Fruit fly (Drosophila melanogaster) whole organism, embryonic: ENCODE data around the gene CG5968.

ENCODE experiments used
- Abd-B ChIP-seq: fragments of 200-800 bp; sonication (Bioruptor generic); optimal IDR thresholded peaks from 2 replicates; lab custom pipeline; 2018; ENCODE audit warnings: missing biosample characterization, mild to moderate bottlenecking, missing genetic modification characterization, moderate library complexity
- Atf-2 ChIP-seq: fragments of 200-800 bp; sonication (Bioruptor generic); optimal IDR thresholded peaks from 2 replicates; lab custom pipeline; 2016; ENCODE audit warnings: missing biosample characterization, missing genetic modification characterization
- CG11456 ChIP-seq: fragments of 200-800 bp; sonication (Bioruptor generic); IDR thresholded peaks from 3 replicates; pipeline ENCODE4 v1.3.6; 2022; ENCODE audit warnings: missing biosample characterization, missing genetic modification characterization
- CG11695 ChIP-seq: fragments of 200-800 bp; sonication (Bioruptor generic); IDR thresholded peaks from 3 replicates; pipeline ENCODE4 v1.3.6; 2022; ENCODE audit warnings: missing biosample characterization, missing genetic modification characterization
- CG12071 ChIP-seq: fragments of 200-800 bp; sonication (Bioruptor generic); optimal IDR thresholded peaks from 3 replicates; lab custom pipeline; 2018; ENCODE audit warnings: missing biosample characterization, mild to moderate bottlenecking, missing genetic modification characterization
- CG1792 ChIP-seq: fragments of 200-800 bp; sonication (Bioruptor generic); optimal IDR thresholded peaks from 2 replicates; lab custom pipeline; 2016; ENCODE audit warnings: missing biosample characterization, missing genetic modification characterization
- CG3281 ChIP-seq: fragments of 200-800 bp; sonication (Bioruptor generic); optimal IDR thresholded peaks from 3 replicates; lab custom pipeline; 2017; ENCODE audit warnings: missing biosample characterization, mild to moderate bottlenecking, missing genetic modification characterization
- CG34224 ChIP-seq: fragments of 200-800 bp; sonication (Bioruptor generic); IDR thresholded peaks from 3 replicates; pipeline ENCODE4 v1.3.6; 2022; ENCODE audit warnings: missing biosample characterization, missing genetic modification characterization; ENCODE audit not compliant: partially characterized antibody
- CG4854 ChIP-seq: fragments of 200-800 bp; sonication (Bioruptor generic); optimal IDR thresholded peaks from 2 replicates; lab custom pipeline; 2016; ENCODE audit warnings: missing biosample characterization, missing genetic modification characterization, inconsistent platforms
- CG6683 ChIP-seq: fragments of 200-800 bp; sonication (Bioruptor generic); optimal IDR thresholded peaks from 2 replicates; lab custom pipeline; 2017; ENCODE audit warnings: missing biosample characterization, mild to moderate bottlenecking, missing genetic modification characterization, missing genetic modification reagents
- CG6813 ChIP-seq: fragments of 200-800 bp; sonication (Bioruptor generic); optimal IDR thresholded peaks from 2 replicates; lab custom pipeline; 2017; ENCODE audit warnings: missing biosample characterization, missing genetic modification characterization, mild to moderate bottlenecking, moderate library complexity, missing genetic modification reagents
- CG7928 ChIP-seq: fragments of 200-800 bp; sonication (Bioruptor generic); optimal IDR thresholded peaks from 2 replicates; lab custom pipeline; 2017; ENCODE audit warnings: missing biosample characterization, mild to moderate bottlenecking, missing genetic modification characterization
- CG8765 ChIP-seq: fragments of 200-800 bp; sonication (Bioruptor generic); IDR thresholded peaks from 2 replicates; pipeline ENCODE4 v1.3.6; 2022; ENCODE audit warnings: missing biosample characterization, missing genetic modification characterization
- CG9215 ChIP-seq: fragments of 200-800 bp; sonication (Bioruptor generic); IDR thresholded peaks from 2 replicates; pipeline ENCODE4 v1.3.6; 2022; ENCODE audit warnings: missing biosample characterization, missing genetic modification characterization
- CG9727 ChIP-seq: fragments of 200-800 bp; sonication (Bioruptor generic); optimal IDR thresholded peaks from 3 replicates; lab custom pipeline; 2017; ENCODE audit warnings: missing biosample characterization, mild to moderate bottlenecking, missing genetic modification characterization
- CG9932 ChIP-seq: fragments of 200-800 bp; sonication (Bioruptor generic); IDR thresholded peaks from 2 replicates; pipeline ENCODE4 v1.3.6; 2022; ENCODE audit warnings: missing biosample characterization, missing genetic modification characterization
- Chrac-16 ChIP-seq: fragments of 200-800 bp; sonication (Bioruptor generic); optimal IDR thresholded peaks from 3 replicates; lab custom pipeline; 2016; ENCODE audit warnings: missing biosample characterization, missing genetic modification characterization
- Dfd ChIP-seq, 2 experiments: fragments of >200 bp; optimal IDR thresholded peaks; 2 replicates each; lab custom pipeline; 2017; ENCODE audit warnings: missing biosample characterization in 2 of 2, missing genetic modification characterization in 2 of 2
- Gug ChIP-seq: fragments of 200-800 bp; sonication (Bioruptor generic); IDR thresholded peaks from 4 replicates; pipeline ENCODE4 v1.3.6; 2022; ENCODE audit warnings: missing biosample characterization, missing genetic modification characterization
- Hmx ChIP-seq: fragments of 200-800 bp; sonication (Bioruptor generic); optimal IDR thresholded peaks from 2 replicates; lab custom pipeline; 2016; ENCODE audit warnings: missing biosample characterization, missing genetic modification characterization
- Max ChIP-seq: fragments of 200-800 bp; sonication (Bioruptor generic); optimal IDR thresholded peaks from 2 replicates; lab custom pipeline; 2016; ENCODE audit warnings: missing biosample characterization, mild to moderate bottlenecking, missing genetic modification characterization
- Neu2 ChIP-seq: fragments of 200-800 bp; sonication (Bioruptor generic); optimal IDR thresholded peaks from 3 replicates; lab custom pipeline; 2016; ENCODE audit warnings: missing biosample characterization, missing genetic modification characterization, borderline replicate concordance
- Oaz ChIP-seq: fragments of 200-800 bp; sonication (Bioruptor generic); IDR thresholded peaks from 2 replicates; pipeline ENCODE4 v1.3.6; 2022; ENCODE audit warnings: missing biosample characterization, missing genetic modification characterization
- Sin3A ChIP-seq: fragments of >200 bp; optimal IDR thresholded peaks from 2 replicates; lab custom pipeline; 2018
- Six4 ChIP-seq: fragments of 200-800 bp; sonication (Bioruptor generic); optimal IDR thresholded peaks from 2 replicates; lab custom pipeline; 2016; ENCODE audit warnings: missing biosample characterization, missing genetic modification characterization
- TFAM ChIP-seq: fragments of 200-800 bp; sonication (Bioruptor generic); optimal IDR thresholded peaks from 2 replicates; lab custom pipeline; 2017; ENCODE audit warnings: missing biosample characterization, missing genetic modification characterization, inconsistent platforms
- al ChIP-seq: fragments of 200-800 bp; sonication (Bioruptor generic); IDR thresholded peaks from 2 replicates; pipeline ENCODE4 v1.3.6; 2022; ENCODE audit warnings: missing biosample characterization, missing genetic modification characterization
- br ChIP-seq: fragments of >200 bp; optimal IDR thresholded peaks from 2 replicates; lab custom pipeline; 2017
- cato ChIP-seq: fragments of 200-800 bp; sonication (Bioruptor generic); optimal IDR thresholded peaks from 2 replicates; lab custom pipeline; 2016; ENCODE audit warnings: missing biosample characterization, missing genetic modification characterization, borderline replicate concordance
- corto ChIP-seq: fragments of 200-800 bp; sonication (Bioruptor generic); optimal IDR thresholded peaks from 2 replicates; lab custom pipeline; 2016; ENCODE audit warnings: missing biosample characterization, mild to moderate bottlenecking, missing genetic modification characterization, moderate library complexity
- dan ChIP-seq: fragments of 200-800 bp; sonication (Bioruptor generic); IDR thresholded peaks from 2 replicates; pipeline ENCODE4 v1.3.6; 2022; ENCODE audit warnings: missing biosample characterization, missing genetic modification characterization
- dm ChIP-seq: fragments of 200-800 bp; sonication (Bioruptor generic); optimal IDR thresholded peaks from 3 replicates; lab custom pipeline; 2016; ENCODE audit warnings: missing biosample characterization, missing genetic modification characterization
- dpn ChIP-seq, 2 experiments: fragments of 200-800 bp; sonication (Bioruptor generic); optimal IDR thresholded peaks; 3 replicates each; lab custom pipeline; 2016; ENCODE audit warnings: missing biosample characterization in 2 of 2, missing genetic modification characterization in 2 of 2
- dysf ChIP-seq: fragments of 200-800 bp; sonication (Bioruptor generic); IDR thresholded peaks from 3 replicates; pipeline ENCODE4 v1.3.6; 2022; ENCODE audit warnings: missing biosample characterization, missing genetic modification characterization
- ftz-f1 ChIP-seq: fragments of 200-800 bp; sonication (Bioruptor generic); optimal IDR thresholded peaks from 2 replicates; lab custom pipeline; 2016; ENCODE audit warnings: missing biosample characterization, missing genetic modification characterization
- fu2 ChIP-seq: fragments of 200-800 bp; sonication (Bioruptor generic); optimal IDR thresholded peaks from 2 replicates; lab custom pipeline; 2016; ENCODE audit warnings: missing biosample characterization, missing genetic modification characterization
- gcm ChIP-seq: fragments of 200-800 bp; sonication (Bioruptor generic); optimal IDR thresholded peaks from 2 replicates; lab custom pipeline; 2019; ENCODE audit warnings: missing biosample characterization, mild to moderate bottlenecking, missing genetic modification characterization, moderate library complexity
- gsb ChIP-seq: fragments of 200-800 bp; sonication (Bioruptor generic); IDR thresholded peaks from 2 replicates; pipeline ENCODE4 v1.3.6; 2022; ENCODE audit warnings: missing biosample characterization, missing genetic modification characterization
- ham ChIP-seq: fragments of 200-800 bp; sonication (Bioruptor generic); IDR thresholded peaks from 2 replicates; pipeline ENCODE4 v1.3.6; 2022; ENCODE audit warnings: missing biosample characterization, missing genetic modification characterization
- inv ChIP-seq: fragments of 200-800 bp; sonication (Bioruptor generic); IDR thresholded peaks from 2 replicates; pipeline ENCODE4 v1.3.6; 2022; ENCODE audit warnings: missing biosample characterization, missing genetic modification characterization; ENCODE audit not compliant: partially characterized antibody
- mam ChIP-seq: fragments of 200-800 bp; sonication (Bioruptor generic); optimal IDR thresholded peaks from 3 replicates; lab custom pipeline; 2016; ENCODE audit warnings: missing biosample characterization, missing genetic modification characterization
- pho ChIP-seq: fragments of 200-800 bp; sonication (Bioruptor generic); optimal IDR thresholded peaks from 2 replicates; lab custom pipeline; 2016; ENCODE audit warnings: missing biosample characterization, missing genetic modification characterization
- phol ChIP-seq: fragments of 200-800 bp; sonication (Bioruptor generic); optimal IDR thresholded peaks from 3 replicates; lab custom pipeline; 2018; ENCODE audit warnings: missing biosample characterization, mild to moderate bottlenecking, missing genetic modification characterization, moderate library complexity
- pita ChIP-seq: fragments of 200-800 bp; sonication (Bioruptor generic); optimal IDR thresholded peaks from 2 replicates; lab custom pipeline; 2017; ENCODE audit warnings: missing biosample characterization, mild to moderate bottlenecking, missing genetic modification characterization
- prd ChIP-seq, 3 experiments: fragments of >200 bp in 2 of 3; fragments of 200-800 bp in 1 of 3; sonication (Bioruptor generic) in 1 of 3; optimal IDR thresholded peaks in 2 of 3; IDR thresholded peaks in 1 of 3; 2 replicates in 2 of 3; 3 replicates in 1 of 3; pipeline versions ENCODE4 v1.3.6 to Lab custom; 2017 to 2022; ENCODE audit warnings: missing biosample characterization in 1 of 3, missing genetic modification characterization in 1 of 3
- pum ChIP-seq: fragments of 200-800 bp; sonication (Bioruptor generic); optimal IDR thresholded peaks from 2 replicates; lab custom pipeline; 2016; ENCODE audit warnings: missing biosample characterization, missing genetic modification characterization
- sc ChIP-seq, 3 experiments: fragments of >200 bp in 2 of 3; fragments of 200-800 bp in 1 of 3; sonication (Bioruptor generic) in 1 of 3; optimal IDR thresholded peaks; 2 replicates in 2 of 3; 3 replicates in 1 of 3; lab custom pipeline; 2017; ENCODE audit warnings: mild to moderate bottlenecking in 1 of 3, missing biosample characterization in 1 of 3, missing genetic modification characterization in 1 of 3, missing genetic modification reagents in 1 of 3
- sna ChIP-seq: fragments of 200-800 bp; sonication (Bioruptor generic); IDR thresholded peaks from 2 replicates; pipeline ENCODE4 v1.3.6; 2022; ENCODE audit warnings: missing biosample characterization, missing genetic modification characterization; ENCODE audit not compliant: partially characterized antibody
- trem ChIP-seq: fragments of 200-800 bp; optimal IDR thresholded peaks from 3 replicates; lab custom pipeline; 2019; ENCODE audit warnings: missing biosample characterization, mild to moderate bottlenecking, missing genetic modification characterization, moderate library complexity
- tx ChIP-seq: fragments of 200-800 bp; sonication (Bioruptor generic); optimal IDR thresholded peaks from 2 replicates; lab custom pipeline; 2016; ENCODE audit warnings: missing biosample characterization, missing genetic modification characterization
- vfl ChIP-seq: fragments of 200-800 bp; sonication (Bioruptor generic); optimal IDR thresholded peaks from 2 replicates; lab custom pipeline; 2016; ENCODE audit warnings: missing biosample characterization, missing genetic modification characterization

The CG5968 gene

DNA sequence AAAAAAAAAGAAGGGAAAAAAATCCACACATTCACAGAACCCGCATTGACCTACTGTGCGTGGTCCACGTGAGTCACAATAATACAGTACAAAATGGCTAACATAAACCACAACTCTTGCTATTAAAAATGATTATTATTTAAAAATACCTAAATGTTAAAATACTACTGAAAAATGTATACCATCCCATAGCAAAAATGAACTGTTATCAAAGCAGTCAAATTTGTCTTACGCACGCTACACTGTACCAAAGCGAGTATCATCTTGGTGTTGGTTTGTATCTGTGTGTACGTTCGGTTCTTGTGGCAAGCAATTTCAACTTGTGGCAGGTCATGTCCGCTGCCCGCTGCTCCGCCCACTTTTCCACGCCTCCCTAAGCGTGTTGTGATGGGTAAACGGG, 49.3 kb downstream of the CG5968 start (continued):
- TF ChIP-seq CG11456 (GFP tag; lab: Robert Waterston, UW) (peak; percentile 93), corto (GFP tag; lab: Kevin White, UChicago) (no peak), CG12071 (peak; percentile 80), CG3281 (peak; percentile 78), br (lab: Kevin White, UChicago) (no peak), trem (tag; lab: Kevin White, UChicago) (peak; percentile 58), Chrac-16 (GFP tag; lab: Kevin White, UChicago) (peak; percentile 91), CG8765 (GFP tag; lab: Robert Waterston, UW) (peak; percentile 92), CG4854 (GFP tag; lab: Kevin White, UChicago) (peak; percentile 74), dm (peak; percentile 76), pho (peak; percentile 80), fu2 (GFP tag; lab: Kevin White, UChicago) (peak; percentile 60), cato (peak; percentile 80), sc (optimal IDR thresholded peaks at IDR 0.05; lab: Kevin White, UChicago) (no peak), sc (GFP tag; optimal IDR thresholded peaks at IDR 0.05; lab: Kevin White, UChicago) (peak; percentile 83), Dfd (GFP tag; optimal IDR thresholded peaks at IDR 0.05; lab: Kevin White, UChicago) (no peak), CG11695 (GFP tag; lab: Robert Waterston, UW) (peak; percentile 93), Sin3A (lab: Kevin White, UChicago) (no peak), Atf-2 (GFP tag; lab: Kevin White, UChicago) (peak; percentile 89), ftz-f1 (GFP tag; lab: Kevin White, UChicago) (no peak), phol (tag; lab: Kevin White, UChicago) (peak; percentile 84), Oaz (peak; percentile 87), inv (GFP tag; lab: Robert Waterston, UW) (no peak), prd (optimal IDR thresholded peaks at IDR 0.05; lab: Kevin White, UChicago) (no peak), prd (GFP tag; IDR thresholded peaks at IDR 0.05; lab: Robert Waterston, UW) (peak; percentile 97), pita (GFP tag; lab: Kevin White, UChicago) (no peak), Abd-B (peak; percentile 81), Neu2 (GFP tag; lab: Kevin White, UChicago) (no peak), CG9727 (peak; percentile 86), gsb (GFP tag; lab: Robert Waterston, UW) (peak; percentile 83), TFAM (GFP tag; lab: Kevin White, UChicago) (no peak), CG34224 (GFP tag; lab: Robert Waterston, UW) (no peak), Max (GFP tag; lab: Kevin White, UChicago) (peak; percentile 75), gcm (peak; percentile 98), sna (GFP tag; lab: Robert Waterston, UW) (no peak), Six4 (peak; percentile 81), CG6683 (GFP tag; lab: Kevin White, UChicago) (peak; percentile 67), CG9215 (GFP tag; lab: Robert Waterston, UW) (peak; percentile 86), CG1792 (GFP tag; lab: Kevin White, UChicago) (peak; percentile 78), CG6813 (GFP tag; lab: Kevin White, UChicago) (peak; percentile 79), tx (GFP tag; lab: Kevin White, UChicago) (peak; percentile 40), pum (GFP tag; lab: Kevin White, UChicago) (peak; percentile 93), dan (no peak; the same call in 1 of the 2 replicates), CG9932 (GFP tag; lab: Robert Waterston, UW) (peak; percentile 90), dysf (GFP tag; lab: Robert Waterston, UW) (peak; percentile 93), al (GFP tag; lab: Robert Waterston, UW) (peak; percentile 60; the same call in 1 of the 2 replicates), dpn (GFP tag; optimal IDR thresholded peaks at IDR 0.05; lab: Kevin White, UChicago) (peak; percentile 64 to 92), vfl (GFP tag; lab: Kevin White, UChicago) (peak; percentile 57), ham (peak; percentile 54; the same call in 1 of the 2 replicates), mam (GFP tag; lab: Kevin White, UChicago) (peak; percentile 82), Hmx (GFP tag; lab: Kevin White, UChicago) (peak; percentile 76), Gug (GFP tag; lab: Robert Waterston, UW) (peak; percentile 90), CG7928 (peak; percentile 41)
